Fruit fly (Drosophila melanogaster): ENCODE data around the gene CG10068.

DNA sequence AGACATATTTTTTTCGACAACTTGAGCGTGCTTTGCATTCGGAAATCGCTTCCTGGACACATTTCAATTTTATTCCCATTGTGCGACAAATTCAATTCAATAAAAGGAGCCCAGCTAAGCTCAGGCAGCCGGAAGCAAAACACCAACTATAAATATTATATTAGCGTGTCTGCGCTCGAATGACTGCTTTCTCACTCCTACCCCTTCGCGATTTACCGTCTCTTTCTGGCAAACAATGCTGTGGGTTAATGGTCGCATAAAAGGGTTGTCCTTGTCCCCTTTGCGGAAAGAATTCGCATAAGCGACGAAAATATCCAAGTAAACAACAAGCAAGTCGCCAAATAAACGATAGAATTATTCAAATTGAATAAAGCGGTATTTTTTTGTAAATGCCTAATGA, 23.5 kb downstream of the CG10068 start:
- TF ChIP-seq CG8478 (optimal IDR thresholded peaks at IDR 0.05) (no peak), EcR (GFP tag; optimal IDR thresholded peaks at IDR 0.05) (no peak), Dll (optimal IDR thresholded peaks at IDR 0.05) (no peak), psq (optimal IDR thresholded peaks at IDR 0.05) (no peak), pan (optimal IDR thresholded peaks at IDR 0.05) (no peak)
